Worm (Caenorhabditis elegans): Measurements from ENCODE around the gene irld-27.

- no peak for TF ChIP-seq flh-1 (GFP tag; optimal IDR thresholded peaks at IDR 0.05)
- no peak for TF ChIP-seq ztf-11 (tag; optimal IDR thresholded peaks at IDR 0.05)
- TF ChIP-seq blmp-1 (tag; optimal IDR thresholded peaks at IDR 0.05): no peak
- TF ChIP-seq unc-39 (tag; optimal IDR thresholded peaks at IDR 0.05): no peak
- TF ChIP-seq lin-13 (tag; optimal IDR thresholded peaks at IDR 0.05): no peak
- TF ChIP-seq snpc-4 (tag; optimal IDR thresholded peaks at IDR 0.05): no peak
- no peak for TF ChIP-seq mab-5 (tag; optimal IDR thresholded peaks at IDR 0.05)
- no peak for TF ChIP-seq lsy-2 (tag; optimal IDR thresholded peaks at IDR 0.05)
Observed at ce11 chrII:3368097-3368496, 36.0 kb downstream of the irld-27 start, which contains the start of gene Y49F6C.7.

Data from whole organism, mixed stage, embryonic.